Fruit fly (Drosophila melanogaster): ENCODE measurements around the gene CG13998.

Gene CG13998

dm6 chr2L:5956706-5957105 lies at the start of gene CG13998, which contains the start of gene Vm26Ab:
Gene CG13998 (minus strand): TSS chr2L:5956819.
Gene Vm26Ab (plus strand): TSS chr2L:5957004.
- TF ChIP-seq Dll (optimal IDR thresholded peaks at IDR 0.05) (no peak), CG8478 (optimal IDR thresholded peaks at IDR 0.05) (no peak), pan (optimal IDR thresholded peaks at IDR 0.05) (no peak), usp (GFP tag; optimal IDR thresholded peaks at IDR 0.05) (no peak), EcR (GFP tag; optimal IDR thresholded peaks at IDR 0.05) (no peak), psq (optimal IDR thresholded peaks at IDR 0.05) (no peak)

- TF ChIP-seq EcR (GFP tag; optimal IDR thresholded peaks at IDR 0.05) (no peak), Dll (optimal IDR thresholded peaks at IDR 0.05) (no peak), psq (optimal IDR thresholded peaks at IDR 0.05) (no peak), CG8478 (optimal IDR thresholded peaks at IDR 0.05) (no peak), pan (optimal IDR thresholded peaks at IDR 0.05) (no peak), usp (GFP tag; optimal IDR thresholded peaks at IDR 0.05) (no peak)
Measured at dm6 chr2L:6000065-6000464, 43.4 kb upstream of the CG13998 start, which contains the start of gene Tsp26A. Gene Tsp26A (plus strand): TSS chr2L:6000228.

- TF ChIP-seq CG8478 (optimal IDR thresholded peaks at IDR 0.05) (no peak), psq (optimal IDR thresholded peaks at IDR 0.05) (no peak), usp (GFP tag; optimal IDR thresholded peaks at IDR 0.05) (no peak), pan (optimal IDR thresholded peaks at IDR 0.05) (no peak), EcR (GFP tag; optimal IDR thresholded peaks at IDR 0.05) (no peak), Dll (optimal IDR thresholded peaks at IDR 0.05) (no peak)
Measured at dm6 chr2L:5999247-5999646, 42.6 kb upstream of the CG13998 start, which contains the start of gene Kdm5. Gene Kdm5 (minus strand): TSS chr2L:5999501.

- TF ChIP-seq CG8478 (optimal IDR thresholded peaks at IDR 0.05), result no peak
- TF ChIP-seq usp (GFP tag; optimal IDR thresholded peaks at IDR 0.05), result no peak
- no peak for TF ChIP-seq EcR (GFP tag; optimal IDR thresholded peaks at IDR 0.05)
- no peak for TF ChIP-seq psq (optimal IDR thresholded peaks at IDR 0.05)
- TF ChIP-seq pan (optimal IDR thresholded peaks at IDR 0.05), result no peak
- no peak for TF ChIP-seq Dll (optimal IDR thresholded peaks at IDR 0.05)
Measured at dm6 chr2L:5998383-5998782, 41.8 kb upstream of the CG13998 start.

dm6 chr2L:5997609-5998229 lies 41.1 kb upstream of the CG13998 start:
- TF ChIP-seq Dll (optimal IDR thresholded peaks at IDR 0.05) (peak; percentile 62), pan (optimal IDR thresholded peaks at IDR 0.05) (no peak)

dm6 chr2L:5990447-5990846 lies 33.8 kb upstream of the CG13998 start:
- TF ChIP-seq psq (optimal IDR thresholded peaks at IDR 0.05), result no peak
- TF ChIP-seq usp (GFP tag; optimal IDR thresholded peaks at IDR 0.05), result no peak
- no peak for TF ChIP-seq Dll (optimal IDR thresholded peaks at IDR 0.05)
- TF ChIP-seq pan (optimal IDR thresholded peaks at IDR 0.05), result no peak

dm6 chr2L:5988115-5989092 lies 31.8 kb upstream of the CG13998 start:
- no peak for TF ChIP-seq usp (GFP tag; optimal IDR thresholded peaks at IDR 0.05)
- TF ChIP-seq Dll (optimal IDR thresholded peaks at IDR 0.05), result no peak
- no peak for TF ChIP-seq pan (optimal IDR thresholded peaks at IDR 0.05)
- TF ChIP-seq EcR (GFP tag; optimal IDR thresholded peaks at IDR 0.05), result no peak
- no peak for TF ChIP-seq CG8478 (optimal IDR thresholded peaks at IDR 0.05)

dm6 chr2L:5986940-5987339 lies 30.3 kb upstream of the CG13998 start:
- TF ChIP-seq pan (optimal IDR thresholded peaks at IDR 0.05), result no peak

- no peak for TF ChIP-seq psq (optimal IDR thresholded peaks at IDR 0.05)
- no peak for TF ChIP-seq EcR (GFP tag; optimal IDR thresholded peaks at IDR 0.05)
- TF ChIP-seq CG8478 (optimal IDR thresholded peaks at IDR 0.05), result no peak
- TF ChIP-seq Dll (optimal IDR thresholded peaks at IDR 0.05), result no peak
- TF ChIP-seq pan (optimal IDR thresholded peaks at IDR 0.05), result no peak
- no peak for TF ChIP-seq usp (GFP tag; optimal IDR thresholded peaks at IDR 0.05)
Measured at dm6 chr2L:5986094-5986493, 29.5 kb upstream of the CG13998 start, which contains the start of gene ifc. Gene ifc (plus strand): TSS chr2L:5986348.

dm6 chr2L:5983236-5983635 lies 26.6 kb upstream of the CG13998 start:
- no peak for TF ChIP-seq CG8478 (optimal IDR thresholded peaks at IDR 0.05)
- no peak for TF ChIP-seq usp (GFP tag; optimal IDR thresholded peaks at IDR 0.05)
- no peak for TF ChIP-seq psq (optimal IDR thresholded peaks at IDR 0.05)
- no peak for TF ChIP-seq Dll (optimal IDR thresholded peaks at IDR 0.05)
- no peak for TF ChIP-seq pan (optimal IDR thresholded peaks at IDR 0.05)
- no peak for TF ChIP-seq EcR (GFP tag; optimal IDR thresholded peaks at IDR 0.05)

- no peak for TF ChIP-seq pan (optimal IDR thresholded peaks at IDR 0.05)
- peak; percentile 69 for TF ChIP-seq Dll (optimal IDR thresholded peaks at IDR 0.05)
- peak; percentile 72 for TF ChIP-seq CG8478 (optimal IDR thresholded peaks at IDR 0.05)
- TF ChIP-seq usp (GFP tag; optimal IDR thresholded peaks at IDR 0.05), result no peak
- TF ChIP-seq psq (optimal IDR thresholded peaks at IDR 0.05), result no peak
- no peak for TF ChIP-seq EcR (GFP tag; optimal IDR thresholded peaks at IDR 0.05)
Measured at dm6 chr2L:5982334-5982987, 25.8 kb upstream of the CG13998 start.

Measured in whole organism.